Fruit fly (Drosophila melanogaster) whole organism, embryonic: ENCODE measurements around the gene CG7367.
A peak's percentile ranks its signal among the peaks of the same experiment; 100 is the strongest.

Source experiments
- Bgb ChIP-seq: fragments of 200-800 bp; sonication (Bioruptor generic); IDR thresholded peaks from 2 replicates; pipeline ENCODE4 v1.3.6; 2022; ENCODE audit warnings: missing biosample characterization, missing genetic modification characterization; ENCODE audit not compliant: partially characterized antibody
- Blimp-1 ChIP-seq: fragments of 200-800 bp; sonication (Bioruptor generic); optimal IDR thresholded peaks from 3 replicates; lab custom pipeline; 2018; ENCODE audit warnings: missing biosample characterization, missing genetic modification characterization, mild to moderate bottlenecking, moderate library complexity, missing genetic modification reagents
- CG10267 ChIP-seq: fragments of 200-800 bp; sonication (Bioruptor generic); optimal IDR thresholded peaks from 2 replicates; lab custom pipeline; 2018; ENCODE audit warnings: missing biosample characterization, mild to moderate bottlenecking, missing genetic modification characterization, moderate library complexity
- CG10543 ChIP-seq: fragments of 200-800 bp; sonication (Bioruptor generic); optimal IDR thresholded peaks from 3 replicates; lab custom pipeline; 2017; ENCODE audit warnings: missing biosample characterization, mild to moderate bottlenecking, missing genetic modification characterization, moderate library complexity
- CG12659 ChIP-seq: fragments of 200-800 bp; sonication (Bioruptor generic); optimal IDR thresholded peaks from 3 replicates; lab custom pipeline; 2017; ENCODE audit warnings: mild to moderate bottlenecking, missing biosample characterization, missing genetic modification reagents, missing genetic modification characterization
- CG13287 ChIP-seq: fragments of 200-800 bp; sonication (Bioruptor generic); IDR thresholded peaks from 2 replicates; pipeline ENCODE4 v1.3.6; 2022; ENCODE audit warnings: missing biosample characterization, missing genetic modification characterization; ENCODE audit not compliant: partially characterized antibody
- CG14860 ChIP-seq: fragments of 200-800 bp; sonication (Bioruptor generic); IDR thresholded peaks from 3 replicates; pipeline ENCODE4 v1.3.6; 2022; ENCODE audit warnings: missing biosample characterization, missing genetic modification characterization; ENCODE audit not compliant: partially characterized antibody
- CG17186 ChIP-seq: fragments of 200-800 bp; sonication (Bioruptor generic); optimal IDR thresholded peaks from 3 replicates; lab custom pipeline; 2017; ENCODE audit warnings: missing biosample characterization, missing genetic modification reagents, missing genetic modification characterization
- CG17328 ChIP-seq: fragments of 200-800 bp; sonication (Bioruptor generic); IDR thresholded peaks from 2 replicates; pipeline ENCODE4 v1.3.6; 2022; ENCODE audit warnings: missing biosample characterization, missing genetic modification characterization
- CG18599 ChIP-seq: fragments of 200-800 bp; sonication (Bioruptor generic); optimal IDR thresholded peaks from 3 replicates; lab custom pipeline; 2017; ENCODE audit warnings: missing biosample characterization, missing genetic modification characterization, mild to moderate bottlenecking, moderate library complexity, missing genetic modification reagents
- CG18619 ChIP-seq: fragments of 200-800 bp; sonication (Bioruptor generic); optimal IDR thresholded peaks from 3 replicates; lab custom pipeline; 2017; ENCODE audit warnings: missing biosample characterization, mild to moderate bottlenecking, missing genetic modification characterization
- CG34376 ChIP-seq: fragments of 200-800 bp; sonication (Bioruptor generic); optimal IDR thresholded peaks from 2 replicates; lab custom pipeline; 2018; ENCODE audit warnings: missing biosample characterization, mild to moderate bottlenecking, missing genetic modification characterization
- CG6791 ChIP-seq: fragments of 200-800 bp; sonication (Bioruptor generic); IDR thresholded peaks from 3 replicates; pipeline ENCODE4 v1.3.6; 2022; ENCODE audit warnings: missing biosample characterization, missing genetic modification characterization; ENCODE audit not compliant: partially characterized antibody
- CG8290 ChIP-seq, 3 experiments: fragments of 200-800 bp; sonication (Bioruptor generic); optimal IDR thresholded peaks; 2 replicates each; lab custom pipeline; 2016 to 2019; ENCODE audit warnings: missing biosample characterization in 3 of 3, missing genetic modification characterization in 3 of 3, mild to moderate bottlenecking in 2 of 3, moderate library complexity in 1 of 3
- CTCF ChIP-seq: fragments of 200-800 bp; sonication (Bioruptor generic); optimal IDR thresholded peaks from 2 replicates; lab custom pipeline; 2017; ENCODE audit warnings: missing biosample characterization, mild to moderate bottlenecking, missing genetic modification characterization, moderate library complexity
- CrebB ChIP-seq: fragments of 200-800 bp; sonication (Bioruptor generic); optimal IDR thresholded peaks from 3 replicates; lab custom pipeline; 2018; ENCODE audit warnings: missing biosample characterization, mild to moderate bottlenecking, missing genetic modification characterization
- Deaf1 ChIP-seq: fragments of 200-800 bp; optimal IDR thresholded peaks from 3 replicates; lab custom pipeline; 2019; ENCODE audit warnings: missing biosample characterization, mild to moderate bottlenecking, missing genetic modification characterization, moderate library complexity
- E2f2 ChIP-seq: fragments of 200-800 bp; sonication (Bioruptor generic); IDR thresholded peaks from 2 replicates; pipeline ENCODE4 v1.3.6; 2022; ENCODE audit warnings: missing biosample characterization, missing genetic modification characterization
- HmgD ChIP-seq: fragments of 200-800 bp; sonication (Bioruptor generic); optimal IDR thresholded peaks from 3 replicates; lab custom pipeline; 2016; ENCODE audit warnings: missing biosample characterization, missing genetic modification characterization
- HmgZ ChIP-seq: fragments of 200-800 bp; sonication (Bioruptor generic); optimal IDR thresholded peaks from 2 replicates; lab custom pipeline; 2018; ENCODE audit warnings: missing biosample characterization, mild to moderate bottlenecking, missing genetic modification characterization
- Jarid2 ChIP-seq: fragments of 200-800 bp; sonication (Bioruptor generic); optimal IDR thresholded peaks from 3 replicates; lab custom pipeline; 2017; ENCODE audit warnings: mild to moderate bottlenecking, missing biosample characterization, missing genetic modification reagents, missing genetic modification characterization
- Mad ChIP-seq: fragments of 200-800 bp; sonication (Bioruptor generic); optimal IDR thresholded peaks from 2 replicates; lab custom pipeline; 2016; ENCODE audit warnings: missing biosample characterization, missing genetic modification characterization
- Med ChIP-seq: fragments of 200-800 bp; sonication (Bioruptor generic); peaks from one replicate; lab custom pipeline; 2016; ENCODE audit warnings: missing biosample characterization, missing genetic modification characterization, mild to moderate bottlenecking, inconsistent platforms, moderate library complexity
- Opbp ChIP-seq: fragments of 200-800 bp; sonication (Bioruptor generic); IDR thresholded peaks from 3 replicates; pipeline ENCODE4 v1.3.6; 2022; ENCODE audit warnings: missing biosample characterization, missing genetic modification characterization; ENCODE audit not compliant: partially characterized antibody
- Scr ChIP-seq: fragments of 200-800 bp; sonication (Bioruptor generic); IDR thresholded peaks from 2 replicates; pipeline ENCODE4 v1.3.6; 2022; ENCODE audit warnings: missing biosample characterization, missing genetic modification characterization; ENCODE audit not compliant: partially characterized antibody
- Sry-δ ChIP-seq: fragments of 200-800 bp; sonication (Bioruptor generic); optimal IDR thresholded peaks from 2 replicates; lab custom pipeline; 2016; ENCODE audit warnings: missing biosample characterization, missing genetic modification characterization
- Trl ChIP-seq, 3 experiments: fragments of >200 bp in 2 of 3; fragments of 200-800 bp in 1 of 3; sonication (Bioruptor generic) in 1 of 3; optimal IDR thresholded peaks; 2 replicates in 1 of 3; 3 replicates in 2 of 3; lab custom pipeline; 2016 to 2017; ENCODE audit warnings: missing biosample characterization in 1 of 3, missing genetic modification characterization in 1 of 3
- ase ChIP-seq: fragments of 200-800 bp; sonication (Bioruptor generic); IDR thresholded peaks from 3 replicates; pipeline ENCODE4 v1.3.6; 2022; ENCODE audit warnings: missing biosample characterization, missing genetic modification characterization
- ato ChIP-seq: fragments of 200-800 bp; sonication (Bioruptor generic); IDR thresholded peaks from 2 replicates; pipeline ENCODE4 v1.3.6; 2022; ENCODE audit warnings: missing biosample characterization, missing genetic modification characterization; ENCODE audit not compliant: partially characterized antibody
- chinmo ChIP-seq: fragments of 200-800 bp; sonication (Bioruptor generic); IDR thresholded peaks from 4 replicates; pipeline ENCODE4 v1.3.6; 2022; ENCODE audit warnings: missing biosample characterization, missing genetic modification characterization; ENCODE audit not compliant: partially characterized antibody
- dm ChIP-seq: fragments of 200-800 bp; sonication (Bioruptor generic); optimal IDR thresholded peaks from 3 replicates; lab custom pipeline; 2016; ENCODE audit warnings: missing biosample characterization, missing genetic modification characterization
- exex ChIP-seq: fragments of 200-800 bp; sonication (Bioruptor generic); optimal IDR thresholded peaks from 4 replicates; lab custom pipeline; 2018; ENCODE audit warnings: missing biosample characterization, mild to moderate bottlenecking, missing genetic modification characterization, moderate library complexity
- gfzf ChIP-seq: fragments of 200-800 bp; sonication (Bioruptor generic); optimal IDR thresholded peaks from 2 replicates; lab custom pipeline; 2016; ENCODE audit warnings: missing biosample characterization, mild to moderate bottlenecking, missing genetic modification characterization, moderate library complexity
- grau ChIP-seq: fragments of 200-800 bp; optimal IDR thresholded peaks from 3 replicates; lab custom pipeline; 2019; ENCODE audit warnings: missing biosample characterization, mild to moderate bottlenecking, missing genetic modification characterization, moderate library complexity
- her ChIP-seq: fragments of 200-800 bp; sonication (Bioruptor generic); optimal IDR thresholded peaks from 2 replicates; lab custom pipeline; 2016; ENCODE audit warnings: missing biosample characterization, missing genetic modification characterization
- kah ChIP-seq: fragments of 200-800 bp; sonication (Bioruptor generic); optimal IDR thresholded peaks from 2 replicates; lab custom pipeline; 2018; ENCODE audit warnings: missing biosample characterization, mild to moderate bottlenecking, missing genetic modification characterization
- knrl ChIP-seq: fragments of 200-800 bp; sonication (Bioruptor generic); IDR thresholded peaks from 3 replicates; pipeline ENCODE4 v1.3.6; 2022; ENCODE audit warnings: missing biosample characterization, missing genetic modification characterization; ENCODE audit not compliant: partially characterized antibody
- row ChIP-seq: fragments of 200-800 bp; sonication (Bioruptor generic); IDR thresholded peaks from 3 replicates; pipeline ENCODE4 v1.3.6; 2022; ENCODE audit warnings: missing biosample characterization, missing genetic modification characterization
- slbo ChIP-seq: fragments of 200-800 bp; sonication (Bioruptor generic); IDR thresholded peaks from 2 replicates; pipeline ENCODE4 v1.3.6; 2022; ENCODE audit warnings: missing biosample characterization, missing genetic modification characterization
- sob ChIP-seq: fragments of 200-800 bp; sonication (Bioruptor generic); IDR thresholded peaks from 2 replicates; pipeline ENCODE4 v1.3.6; 2022; ENCODE audit warnings: missing biosample characterization, missing genetic modification characterization
- tna ChIP-seq: fragments of 200-800 bp; sonication (Bioruptor generic); IDR thresholded peaks from 2 replicates; pipeline ENCODE4 v1.3.6; 2022; ENCODE audit warnings: missing biosample characterization, missing genetic modification characterization; ENCODE audit not compliant: partially characterized antibody
- usp ChIP-seq: fragments of >200 bp; optimal IDR thresholded peaks from 2 replicates; lab custom pipeline; 2017; ENCODE audit warnings: missing biosample characterization, missing genetic modification characterization
- vvl ChIP-seq: fragments of 200-800 bp; sonication (Bioruptor generic); IDR thresholded peaks from 2 replicates; pipeline ENCODE4 v1.3.6; 2022; ENCODE audit warnings: missing biosample characterization, missing genetic modification characterization

Gene CG7367

DNA sequence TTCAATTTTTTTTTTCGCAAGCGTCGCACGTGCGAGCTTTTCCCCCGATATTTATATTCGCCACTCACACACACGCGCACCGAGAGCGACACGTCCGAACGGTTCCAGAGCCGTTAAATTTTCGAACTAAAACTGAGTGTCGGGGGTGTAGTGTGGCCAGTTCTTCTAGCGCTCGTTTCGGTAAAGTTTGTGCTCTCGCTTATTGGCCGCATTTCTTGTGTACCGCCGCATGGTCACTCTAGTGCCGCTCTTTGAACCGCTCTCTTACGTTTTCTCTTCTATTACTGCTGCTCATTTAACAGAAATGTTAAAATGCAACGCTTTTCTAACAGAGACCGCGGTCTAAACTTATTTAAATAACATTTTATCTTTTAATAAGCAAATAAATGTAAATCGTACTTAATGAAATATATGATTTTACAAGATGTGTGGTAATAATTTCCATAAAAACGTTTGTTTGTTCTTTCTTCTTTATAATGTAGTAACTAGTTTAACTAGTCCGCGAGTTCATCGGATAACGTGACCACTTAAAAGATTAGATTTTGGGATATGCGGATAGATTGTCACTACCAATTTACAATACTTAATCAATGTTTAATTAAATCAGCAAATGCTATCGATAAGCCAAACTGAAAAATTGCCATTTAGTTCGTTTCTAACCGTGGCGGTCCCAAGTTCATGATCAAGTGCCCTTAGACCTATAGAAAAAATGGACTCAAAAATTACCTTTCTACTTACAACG lies 55.4 kb downstream of the CG7367 start, which contains the start of gene Snoo (continued):
- TF ChIP-seq Scr (GFP tag; lab: Robert Waterston, UW): peak; percentile 16; the same call in 1 of the 2 replicates
- TF ChIP-seq Bgb (GFP tag; lab: Robert Waterston, UW): peak; percentile 61
- peak; percentile 18 for TF ChIP-seq her (GFP tag; lab: Kevin White, UChicago)
- TF ChIP-seq exex (tag; lab: Kevin White, UChicago): peak; percentile 87
- no peak for TF ChIP-seq dm (GFP tag; lab: Kevin White, UChicago)
- TF ChIP-seq vvl (GFP tag; lab: Robert Waterston, UW): peak; percentile 75; the same call in 1 of the 2 replicates
- peak; percentile 90 to 94 for TF ChIP-seq Trl (optimal IDR thresholded peaks at IDR 0.05; lab: Kevin White, UChicago)
- peak; percentile 71 for TF ChIP-seq Trl (GFP tag; optimal IDR thresholded peaks at IDR 0.05; lab: Kevin White, UChicago)
- TF ChIP-seq CG34376: peak; percentile 69
- peak; percentile 86 for TF ChIP-seq Jarid2 (GFP tag; lab: Kevin White, UChicago)
- TF ChIP-seq CG10543 (GFP tag; lab: Kevin White, UChicago): peak; percentile 53
- TF ChIP-seq CG18599 (GFP tag; lab: Kevin White, UChicago): no peak
- peak; percentile 12; the same call in 1 of the 2 replicates for TF ChIP-seq CG17328
- TF ChIP-seq ato: peak; percentile 38; the same call in 1 of the 2 replicates
- TF ChIP-seq Sry-δ (GFP tag; lab: Kevin White, UChicago): peak; percentile 0
- peak; percentile 7 for TF ChIP-seq kah
- TF ChIP-seq CG17186: peak; percentile 3
- peak; percentile 31; the same call in 1 of the 2 replicates for TF ChIP-seq E2f2 (GFP tag; lab: Robert Waterston, UW)
- no peak for TF ChIP-seq CG18619 (GFP tag; lab: Kevin White, UChicago)
- peak; percentile 64 for TF ChIP-seq CTCF (GFP tag; lab: Kevin White, UChicago)
- TF ChIP-seq row: peak; percentile 7; the same call in 1 of the 3 replicates
- peak; percentile 36 for TF ChIP-seq slbo (GFP tag; lab: Robert Waterston, UW)
- peak; percentile 85 for TF ChIP-seq Med
- peak; percentile 15 for TF ChIP-seq CrebB (tag; lab: Kevin White, UChicago)
- peak; percentile 12 for TF ChIP-seq CG10267 (tag; lab: Kevin White, UChicago)
- peak; percentile 66 for TF ChIP-seq Deaf1
- TF ChIP-seq CG14860 (GFP tag; lab: Robert Waterston, UW): no peak
- peak; percentile 96 for TF ChIP-seq gfzf (GFP tag; lab: Kevin White, UChicago)
- peak; percentile 11; the same call in 1 of the 2 replicates for TF ChIP-seq sob (GFP tag; lab: Robert Waterston, UW)
- TF ChIP-seq ase (GFP tag; lab: Robert Waterston, UW): no peak
- no peak for TF ChIP-seq CG8290 (GFP tag; optimal IDR thresholded peaks at IDR 0.05; lab: Kevin White, UChicago)
- TF ChIP-seq CG8290 (tag; optimal IDR thresholded peaks at IDR 0.05; lab: Kevin White, UChicago): peak in 1 of 2 experiments; percentile 76
- peak; percentile 58; the same call in 2 of the 3 replicates for TF ChIP-seq Opbp (GFP tag; lab: Robert Waterston, UW)
- peak; percentile 3 for TF ChIP-seq Blimp-1 (GFP tag; lab: Kevin White, UChicago)
- TF ChIP-seq chinmo: peak; percentile 87; the same call in 2 of the 4 replicates
- TF ChIP-seq CG12659: peak; percentile 44
- peak; percentile 47 for TF ChIP-seq HmgZ (tag; lab: Kevin White, UChicago)
- TF ChIP-seq CG6791 (GFP tag; lab: Robert Waterston, UW): peak; percentile 59; the same call in 1 of the 3 replicates
- no peak for TF ChIP-seq usp (GFP tag; lab: Kevin White, UChicago)
- TF ChIP-seq tna: peak; percentile 12; the same call in 1 of the 2 replicates
- TF ChIP-seq HmgD (GFP tag; lab: Kevin White, UChicago): no peak
- TF ChIP-seq knrl (GFP tag; lab: Robert Waterston, UW): 0 out of 3 replicates have a peak, but pooled peaks have one; percentile 7
- TF ChIP-seq grau (tag; lab: Kevin White, UChicago): peak; percentile 18
- peak; percentile 22 for TF ChIP-seq Mad (GFP tag; lab: Kevin White, UChicago)
- peak; percentile 64 for TF ChIP-seq CG13287 (GFP tag; lab: Robert Waterston, UW)
